Fruit fly (Drosophila melanogaster): ENCODE measurements around the gene Pcif1.

Pcif1 gene

dm6 chr3L:20771001-20771890 lies 14.8 kb downstream of the Pcif1 start, which contains the start of the genes CG4042 and Pitslre:
CG4042 (minus strand) TSS chr3L:20771507.
Pitslre (plus strand) TSS chr3L:20771528.
- TF ChIP-seq Myc (optimal IDR thresholded peaks at IDR 0.05): no peak
- TF ChIP-seq Sin3A (optimal IDR thresholded peaks at IDR 0.05): no peak
- TF ChIP-seq insv (optimal IDR thresholded peaks at IDR 0.05): no peak
- no peak for TF ChIP-seq h (optimal IDR thresholded peaks at IDR 0.05)
- no peak for TF ChIP-seq ttk (optimal IDR thresholded peaks at IDR 0.05)
- no peak for TF ChIP-seq psq (optimal IDR thresholded peaks at IDR 0.05)

dm6 chr3L:20769350-20769749 lies 16.6 kb downstream of the Pcif1 start, which contains the start of the genes CG4074 and CG4186:
CG4074 (minus strand) TSS chr3L:20769500.
CG4186 (plus strand) TSS chr3L:20769586.
- no peak for TF ChIP-seq insv (optimal IDR thresholded peaks at IDR 0.05)

- TF ChIP-seq Myc (optimal IDR thresholded peaks at IDR 0.05) (no peak), psq (optimal IDR thresholded peaks at IDR 0.05) (no peak), h (optimal IDR thresholded peaks at IDR 0.05) (no peak), insv (optimal IDR thresholded peaks at IDR 0.05) (no peak), ttk (optimal IDR thresholded peaks at IDR 0.05) (no peak), Sin3A (optimal IDR thresholded peaks at IDR 0.05) (no peak)
Measured at dm6 chr3L:20767227-20767626, 18.8 kb downstream of the Pcif1 start.

- TF ChIP-seq insv (optimal IDR thresholded peaks at IDR 0.05) (no peak), Sin3A (optimal IDR thresholded peaks at IDR 0.05) (no peak), ttk (optimal IDR thresholded peaks at IDR 0.05) (no peak), Myc (optimal IDR thresholded peaks at IDR 0.05) (no peak)
Measured at dm6 chr3L:20761482-20761881, 24.5 kb downstream of the Pcif1 start.

- TF ChIP-seq Myc (optimal IDR thresholded peaks at IDR 0.05) (no peak), Sin3A (optimal IDR thresholded peaks at IDR 0.05) (no peak), ttk (optimal IDR thresholded peaks at IDR 0.05) (no peak), psq (optimal IDR thresholded peaks at IDR 0.05) (no peak), insv (optimal IDR thresholded peaks at IDR 0.05) (no peak), h (optimal IDR thresholded peaks at IDR 0.05) (no peak)
Measured at dm6 chr3L:20758583-20758982, 27.4 kb downstream of the Pcif1 start, which contains the start of gene CG43251. CG43251 (plus strand) TSS chr3L:20758883.

- no peak for TF ChIP-seq insv (optimal IDR thresholded peaks at IDR 0.05)
- no peak for TF ChIP-seq ttk (optimal IDR thresholded peaks at IDR 0.05)
- no peak for TF ChIP-seq Myc (optimal IDR thresholded peaks at IDR 0.05)
- no peak for TF ChIP-seq h (optimal IDR thresholded peaks at IDR 0.05)
- TF ChIP-seq psq (optimal IDR thresholded peaks at IDR 0.05): no peak
- TF ChIP-seq Sin3A (optimal IDR thresholded peaks at IDR 0.05): no peak
Measured at dm6 chr3L:20755585-20755984, 30.4 kb downstream of the Pcif1 start, which contains the start of gene CG33912. CG33912 (minus strand) TSS chr3L:20755685.

- TF ChIP-seq insv (optimal IDR thresholded peaks at IDR 0.05): no peak
- TF ChIP-seq Myc (optimal IDR thresholded peaks at IDR 0.05): no peak
- no peak for TF ChIP-seq ttk (optimal IDR thresholded peaks at IDR 0.05)
- TF ChIP-seq psq (optimal IDR thresholded peaks at IDR 0.05): no peak
- no peak for TF ChIP-seq h (optimal IDR thresholded peaks at IDR 0.05)
- TF ChIP-seq Sin3A (optimal IDR thresholded peaks at IDR 0.05): no peak
Measured at dm6 chr3L:20752964-20753363, 33.0 kb downstream of the Pcif1 start.

dm6 chr3L:20750391-20750790 lies 35.6 kb downstream of the Pcif1 start:
- TF ChIP-seq Sin3A (optimal IDR thresholded peaks at IDR 0.05) (no peak), h (optimal IDR thresholded peaks at IDR 0.05) (no peak), Myc (optimal IDR thresholded peaks at IDR 0.05) (no peak), ttk (optimal IDR thresholded peaks at IDR 0.05) (no peak), psq (optimal IDR thresholded peaks at IDR 0.05) (no peak), insv (optimal IDR thresholded peaks at IDR 0.05) (no peak)

dm6 chr3L:20748577-20748976 lies 37.4 kb downstream of the Pcif1 start:
- TF ChIP-seq Sin3A (optimal IDR thresholded peaks at IDR 0.05): no peak
- no peak for TF ChIP-seq h (optimal IDR thresholded peaks at IDR 0.05)
- no peak for TF ChIP-seq ttk (optimal IDR thresholded peaks at IDR 0.05)
- no peak for TF ChIP-seq psq (optimal IDR thresholded peaks at IDR 0.05)
- TF ChIP-seq insv (optimal IDR thresholded peaks at IDR 0.05): no peak
- TF ChIP-seq Myc (optimal IDR thresholded peaks at IDR 0.05): no peak

dm6 chr3L:20747299-20747925 lies 38.6 kb downstream of the Pcif1 start:
- TF ChIP-seq ttk (optimal IDR thresholded peaks at IDR 0.05): no peak
- no peak for TF ChIP-seq psq (optimal IDR thresholded peaks at IDR 0.05)
- TF ChIP-seq Myc (optimal IDR thresholded peaks at IDR 0.05): no peak
- TF ChIP-seq Sin3A (optimal IDR thresholded peaks at IDR 0.05): no peak

dm6 chr3L:20739414-20739813 lies 46.6 kb downstream of the Pcif1 start, which contains the start of gene Gr77a:
Gr77a (minus strand) TSS chr3L:20739430.
- TF ChIP-seq psq (optimal IDR thresholded peaks at IDR 0.05) (no peak), insv (optimal IDR thresholded peaks at IDR 0.05) (no peak), h (optimal IDR thresholded peaks at IDR 0.05) (no peak), Myc (optimal IDR thresholded peaks at IDR 0.05) (no peak), ttk (optimal IDR thresholded peaks at IDR 0.05) (no peak), Sin3A (optimal IDR thresholded peaks at IDR 0.05) (no peak)

dm6 chr3L:20737346-20737745 lies 48.7 kb downstream of the Pcif1 start:
- TF ChIP-seq psq (optimal IDR thresholded peaks at IDR 0.05) (no peak), insv (optimal IDR thresholded peaks at IDR 0.05) (no peak), Myc (optimal IDR thresholded peaks at IDR 0.05) (no peak), Sin3A (optimal IDR thresholded peaks at IDR 0.05) (no peak), ttk (optimal IDR thresholded peaks at IDR 0.05) (no peak), h (optimal IDR thresholded peaks at IDR 0.05) (no peak)
